Fruit fly (Drosophila melanogaster): Measurements from ENCODE around the gene CG43319.

DNA sequence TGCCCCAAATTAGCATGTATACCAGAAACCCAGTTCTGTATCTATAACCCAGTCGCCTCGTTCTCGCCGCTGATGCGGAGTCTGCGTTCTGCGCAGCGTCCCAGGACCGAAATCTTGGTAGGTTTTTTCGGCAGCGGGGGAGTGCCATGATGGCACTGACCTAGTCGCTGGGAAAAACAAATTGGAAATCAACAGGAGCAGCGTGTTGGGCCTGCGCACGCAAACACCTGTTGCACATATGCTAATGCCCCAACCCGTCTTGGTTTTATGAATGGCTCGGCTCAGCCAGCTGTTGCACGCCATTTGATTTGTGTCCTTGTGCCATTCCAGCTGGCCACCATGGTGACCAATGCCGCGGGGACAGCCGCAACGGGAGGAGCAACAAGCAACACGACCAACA is 31.3 kb upstream of the CG43319 start:
- TF ChIP-seq CG9705 (GFP tag; optimal IDR thresholded peaks at IDR 0.05) (no peak), pan (optimal IDR thresholded peaks at IDR 0.05) (no peak), dsf (GFP tag; optimal IDR thresholded peaks at IDR 0.05; ENCODE audit: borderline replicate concordance) (no peak), Sp1 (GFP tag; optimal IDR thresholded peaks at IDR 0.05) (no peak), br (GFP tag; optimal IDR thresholded peaks at IDR 0.05) (no peak), usp (GFP tag; optimal IDR thresholded peaks at IDR 0.05) (no peak)
